Worm (Caenorhabditis elegans) whole organism, L3 larva: Measurements from ENCODE around the gene Y105C5A.1.
"Not testable (repeated sequence)": the region's sequence is repeated elsewhere in the genome, so short reads cannot be mapped to it uniquely, and the experiment has no call there.

Experiments
- ceh-82 ChIP-seq: fragments of 150-350 bp; optimal IDR thresholded peaks from 2 replicates; lab custom pipeline; 2014; ENCODE audit warnings: missing biosample characterization, missing genetic modification characterization
- ceh-9 ChIP-seq: sonication (generic microtip); optimal IDR thresholded peaks from 2 replicates; lab custom pipeline; 2018; ENCODE audit warnings: missing biosample characterization, missing genetic modification characterization
- fos-1 ChIP-seq: fragments of 150-350 bp; optimal IDR thresholded peaks from 2 replicates; lab custom pipeline; 2014; ENCODE audit warnings: missing biosample characterization, missing genetic modification characterization
- lin-15B ChIP-seq: fragments of 150-350 bp; optimal IDR thresholded peaks from 2 replicates; lab custom pipeline; 2014; ENCODE audit warnings: missing biosample characterization, missing genetic modification characterization
- mdl-1 ChIP-seq: fragments of 150-350 bp; optimal IDR thresholded peaks from 2 replicates; lab custom pipeline; 2014; ENCODE audit warnings: missing biosample characterization, missing genetic modification characterization
- nhr-11 ChIP-seq: fragments of 150-350 bp; optimal IDR thresholded peaks from 2 replicates; lab custom pipeline; 2014; ENCODE audit warnings: missing biosample characterization, missing genetic modification characterization
- nhr-237 ChIP-seq: fragments of 150-350 bp; optimal IDR thresholded peaks from 2 replicates; lab custom pipeline; 2014; ENCODE audit warnings: missing biosample characterization, missing genetic modification characterization

- TF ChIP-seq mdl-1 (tag; lab: Kevin White, UChicago); fos-1; ceh-9 (tag; lab: Kevin White, UChicago); lin-15B (tag; lab: Kevin White, UChicago); ceh-82 (tag; lab: Kevin White, UChicago); nhr-237; nhr-11 (tag; lab: Kevin White, UChicago): not testable (repeated sequence)
These were observed 14.6 kb upstream of the Y105C5A.1 start, which contains the start of gene pqn-76 for ce11 chrIV:15578786-15579185.
